Worm (Caenorhabditis elegans) whole organism, midembryonic: ENCODE results near the gene pals-28.

Experiments
- flt-1 ChIP-seq: fragments of 200-800 bp; sonication (Bioruptor generic); IDR thresholded peaks from 2 replicates; pipeline ENCODE4 v1.3.6; 2022; ENCODE audit warnings: missing genetic modification characterization, missing compliant biosample characterization
- med-1 ChIP-seq: sonication (generic microtip); optimal IDR thresholded peaks from 2 replicates; lab custom pipeline; 2017; ENCODE audit warnings: missing genetic modification characterization, mild to moderate bottlenecking, missing compliant biosample characterization, antibody characterized with exemption, missing genetic modification reagents; ENCODE audit not compliant: insufficient read depth
- ref-1 ChIP-seq: fragments of 200-800 bp; sonication (Bioruptor generic); conservative IDR thresholded peaks from 2 replicates; pipeline ENCODE4 v1.3.6; 2022; ENCODE audit warnings: missing genetic modification reagents, missing genetic modification characterization, missing compliant biosample characterization
- tab-1 ChIP-seq: fragments of 200-800 bp; sonication (Bioruptor generic); IDR thresholded peaks from 2 replicates; pipeline ENCODE4 v1.3.6; 2022; ENCODE audit warnings: missing genetic modification characterization, missing compliant biosample characterization
- ztf-29 ChIP-seq: fragments of 200-800 bp; sonication (Bioruptor generic); IDR thresholded peaks from 2 replicates; pipeline ENCODE4 v1.3.6; 2022; ENCODE audit warnings: missing genetic modification reagents, missing genetic modification characterization, missing compliant biosample characterization

DNA sequence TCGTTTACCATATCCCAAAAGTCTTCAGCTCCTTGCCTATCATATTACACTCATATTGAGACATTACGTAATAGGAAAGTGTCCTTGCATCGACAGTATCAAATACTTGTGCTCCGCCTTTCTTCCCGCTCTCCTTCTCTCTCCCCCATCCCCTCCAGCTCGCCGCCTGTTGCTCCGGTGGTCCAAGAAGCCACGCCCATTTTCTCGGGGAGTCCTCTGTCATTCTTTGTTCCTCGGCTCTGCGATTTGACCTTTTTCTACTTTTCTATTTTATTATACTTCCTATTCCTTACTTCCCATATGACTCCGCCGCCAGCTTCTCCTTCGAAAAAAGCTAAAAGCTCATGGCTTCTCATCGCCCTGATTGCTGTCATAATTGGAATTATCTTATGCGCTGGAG, 28.2 kb upstream of the pals-28 start, which contains the start of gene mnp-1:
- TF ChIP-seq tab-1 (GFP tag; lab: Robert Waterston, UW) (no peak), flt-1 (GFP tag; lab: Robert Waterston, UW) (0 out of 2 replicates have a peak, but pooled peaks have one; percentile 44), ref-1 (GFP tag; lab: Robert Waterston, UW) (no peak), med-1 (no peak), ztf-29 (no peak)
